Worm (Caenorhabditis elegans) whole organism, L1 larva: ENCODE results near the gene plg-1.
A peak's percentile ranks its signal among the peaks of the same experiment; 100 is the strongest.

Experiments used
- C04F5.9 ChIP-seq: sonication (generic microtip); optimal IDR thresholded peaks from 2 replicates; lab custom pipeline; 2016; ENCODE audit warnings: missing genetic modification characterization, missing compliant biosample characterization
- aha-1 ChIP-seq: fragments of 150-350 bp; optimal IDR thresholded peaks from 2 replicates; lab custom pipeline; 2014; ENCODE audit warnings: missing biosample characterization, missing genetic modification characterization
- alr-1 ChIP-seq: fragments of 200-800 bp; sonication (Bioruptor generic); optimal IDR thresholded peaks from 2 replicates; lab custom pipeline; 2018; ENCODE audit warnings: borderline replicate concordance, mild to moderate bottlenecking, missing genetic modification characterization, missing compliant biosample characterization
- ama-1 ChIP-seq: fragments of 150-350 bp; optimal IDR thresholded peaks from 2 replicates; lab custom pipeline; 2014
- ceh-88 ChIP-seq: fragments of 200-800 bp; sonication (Bioruptor generic); IDR thresholded peaks from 2 replicates; pipeline ENCODE4 v1.3.6; 2022; ENCODE audit warnings: missing genetic modification characterization, missing compliant biosample characterization
- dpl-1 ChIP-seq, 3 experiments: fragments of 150-350 bp in 2 of 3; sonication (generic microtip) in 1 of 3; optimal IDR thresholded peaks; 2 replicates each; lab custom pipeline; 2014 to 2017; ENCODE audit warnings: missing biosample characterization in 3 of 3, missing genetic modification characterization in 3 of 3, missing genetic modification reagents in 3 of 3
- dsc-1 ChIP-seq: sonication (generic microtip); optimal IDR thresholded peaks from 2 replicates; lab custom pipeline; 2016; ENCODE audit warnings: mild to moderate bottlenecking, missing genetic modification characterization, missing compliant biosample characterization
- efl-1 ChIP-seq, 4 experiments: fragments of 150-350 bp; optimal IDR thresholded peaks in 3 of 4; peaks in 1 of 4; 1 replicate in 1 of 4; 2 replicates in 3 of 4; lab custom pipeline; 2014; ENCODE audit warnings: missing biosample characterization in 2 of 4, missing genetic modification characterization in 2 of 4, missing genetic modification reagents in 2 of 4
- egl-13 ChIP-seq: sonication (generic microtip); optimal IDR thresholded peaks from 2 replicates; lab custom pipeline; 2016; ENCODE audit warnings: missing genotype, missing genetic modification reagents, missing genetic modification characterization, missing compliant biosample characterization
- fkh-10 ChIP-seq: sonication (generic microtip); optimal IDR thresholded peaks from 2 replicates; lab custom pipeline; 2017; ENCODE audit warnings: missing biosample characterization, missing genetic modification reagents, missing genetic modification characterization
- fkh-4 ChIP-seq: sonication (generic microtip); optimal IDR thresholded peaks from 2 replicates; lab custom pipeline; 2016; ENCODE audit warnings: missing compliant biosample characterization, missing genetic modification characterization, borderline replicate concordance
- fos-1 ChIP-seq: fragments of 150-350 bp; optimal IDR thresholded peaks from 2 replicates; lab custom pipeline; 2014; ENCODE audit warnings: missing biosample characterization, missing genetic modification characterization
- grh-1 ChIP-seq: fragments of 200-800 bp; sonication (Bioruptor generic); IDR thresholded peaks from 2 replicates; pipeline ENCODE4 v1.3.6; 2022; ENCODE audit warnings: missing genetic modification reagents, missing genetic modification characterization, missing compliant biosample characterization
- hlh-17 ChIP-seq: fragments of 200-800 bp; sonication (Bioruptor generic); optimal IDR thresholded peaks from 2 replicates; lab custom pipeline; 2018; ENCODE audit warnings: missing genetic modification characterization, mild to moderate bottlenecking, missing compliant biosample characterization, moderate library complexity, borderline replicate concordance
- hlh-4 ChIP-seq: sonication (generic microtip); optimal IDR thresholded peaks from 2 replicates; lab custom pipeline; 2016; ENCODE audit warnings: mild to moderate bottlenecking, missing genetic modification characterization, missing compliant biosample characterization
- hpl-2 ChIP-seq: fragments of 150-350 bp; optimal IDR thresholded peaks from 2 replicates; lab custom pipeline; 2014; ENCODE audit warnings: missing biosample characterization, missing genetic modification reagents, missing genetic modification characterization
- irx-1 ChIP-seq: sonication (generic microtip); optimal IDR thresholded peaks from 2 replicates; lab custom pipeline; 2016; ENCODE audit warnings: missing genetic modification characterization, missing compliant biosample characterization
- isw-1 ChIP-seq: fragments of 200-800 bp; sonication (Bioruptor generic); IDR thresholded peaks from 2 replicates; pipeline ENCODE4 v1.3.6; 2022; ENCODE audit warnings: missing genetic modification characterization, missing compliant biosample characterization
- lin-15B ChIP-seq: fragments of 150-350 bp; sonication (generic microtip); optimal IDR thresholded peaks from 3 replicates; lab custom pipeline; 2014; ENCODE audit warnings: missing biosample characterization, missing genetic modification characterization
- lin-39 ChIP-seq: fragments of 150-350 bp; optimal IDR thresholded peaks from 2 replicates; lab custom pipeline; 2014; ENCODE audit warnings: missing biosample characterization, missing genetic modification reagents, missing genetic modification characterization
- mdl-1 ChIP-seq, 2 experiments: fragments of 150-350 bp; optimal IDR thresholded peaks; 2 replicates each; lab custom pipeline; 2014 to 2017; ENCODE audit warnings: missing biosample characterization in 2 of 2, missing genetic modification characterization in 2 of 2, inconsistent platforms in 1 of 2
- mef-2 ChIP-seq: fragments of 150-350 bp; optimal IDR thresholded peaks from 2 replicates; lab custom pipeline; 2014; ENCODE audit warnings: missing biosample characterization, missing genetic modification characterization
- nhr-19 ChIP-seq: fragments of 200-800 bp; sonication (Bioruptor generic); conservative IDR thresholded peaks from 2 replicates; pipeline ENCODE4 v1.3.6; 2022; ENCODE audit warnings: missing genetic modification characterization, missing compliant biosample characterization
- nhr-20 ChIP-seq: sonication (generic microtip); optimal IDR thresholded peaks from 2 replicates; lab custom pipeline; 2016; ENCODE audit warnings: mild to moderate bottlenecking, missing genetic modification characterization, missing compliant biosample characterization
- nhr-28 ChIP-seq: fragments of 150-350 bp; optimal IDR thresholded peaks from 2 replicates; lab custom pipeline; 2014; ENCODE audit warnings: missing biosample characterization, missing genetic modification characterization
- nhr-47 ChIP-seq: sonication (generic microtip); optimal IDR thresholded peaks from 2 replicates; lab custom pipeline; 2016; ENCODE audit warnings: mild to moderate bottlenecking, missing genetic modification characterization, moderate library complexity, missing compliant biosample characterization
- nhr-76 ChIP-seq: sonication (generic microtip); optimal IDR thresholded peaks from 2 replicates; lab custom pipeline; 2017; ENCODE audit warnings: missing biosample characterization, missing genetic modification characterization
- nhr-77 ChIP-seq: fragments of 150-350 bp; optimal IDR thresholded peaks from 2 replicates; lab custom pipeline; 2014; ENCODE audit warnings: missing biosample characterization, missing genetic modification characterization
- nhr-85 ChIP-seq: sonication (generic microtip); peaks from one replicate; lab custom pipeline; 2016; ENCODE audit warnings: missing genetic modification characterization, inconsistent platforms, missing compliant biosample characterization
- nhr-90 ChIP-seq: sonication (generic microtip); optimal IDR thresholded peaks from 2 replicates; lab custom pipeline; 2016; ENCODE audit warnings: mild to moderate bottlenecking, missing genetic modification characterization, missing compliant biosample characterization; ENCODE audit not compliant: poor library complexity
- pag-3 ChIP-seq: sonication (generic microtip); optimal IDR thresholded peaks from 2 replicates; lab custom pipeline; 2017; ENCODE audit warnings: missing genetic modification characterization, mild to moderate bottlenecking, missing compliant biosample characterization, antibody characterized with exemption, borderline replicate concordance; ENCODE audit not compliant: insufficient read depth
- pax-3 ChIP-seq: fragments of 200-800 bp; sonication (Bioruptor generic); optimal IDR thresholded peaks from 2 replicates; lab custom pipeline; 2018; ENCODE audit warnings: mild to moderate bottlenecking, missing genetic modification characterization, moderate library complexity, missing compliant biosample characterization
- pqm-1 ChIP-seq: sonication (generic microtip); optimal IDR thresholded peaks from 3 replicates; lab custom pipeline; 2017; ENCODE audit warnings: missing biosample characterization, missing genetic modification characterization
- sptf-1 ChIP-seq: fragments of 150-350 bp; optimal IDR thresholded peaks from 2 replicates; lab custom pipeline; 2014; ENCODE audit warnings: missing biosample characterization, missing genetic modification characterization
- tlp-1 ChIP-seq: fragments of 150-350 bp; optimal IDR thresholded peaks from 2 replicates; lab custom pipeline; 2014; ENCODE audit warnings: missing biosample characterization, missing genetic modification characterization
- unc-86 ChIP-seq: sonication (generic microtip); optimal IDR thresholded peaks from 2 replicates; lab custom pipeline; 2016; ENCODE audit warnings: missing genetic modification characterization, missing compliant biosample characterization
- vab-15 ChIP-seq: sonication (generic microtip); optimal IDR thresholded peaks from 2 replicates; lab custom pipeline; 2017; ENCODE audit warnings: missing genotype, mild to moderate bottlenecking, missing genetic modification characterization, missing compliant biosample characterization
- xbp-1 ChIP-seq: sonication (generic microtip); optimal IDR thresholded peaks from 2 replicates; lab custom pipeline; 2016; ENCODE audit warnings: missing genetic modification characterization, missing compliant biosample characterization
- ztf-11 ChIP-seq, 2 experiments: sonication (generic microtip); optimal IDR thresholded peaks; 2 replicates each; lab custom pipeline; 2016 to 2017; ENCODE audit warnings: missing genetic modification characterization in 2 of 2, missing biosample characterization in 1 of 2, missing compliant biosample characterization in 1 of 2
- ztf-4 ChIP-seq: fragments of 150-350 bp; optimal IDR thresholded peaks from 2 replicates; lab custom pipeline; 2014; ENCODE audit warnings: missing biosample characterization, missing genetic modification characterization

plg-1 gene

ce11 chrIII:8867922-8868655 is 16.0 kb downstream of the plg-1 start (continued):
- no peak for TF ChIP-seq efl-1 (optimal IDR thresholded peaks at IDR 0.05; lab: Kevin White, UChicago)
- peak; percentile 5 to 86 for TF ChIP-seq efl-1 (GFP tag; optimal IDR thresholded peaks at IDR 0.05 in 1 of 2; lab: Kevin White, UChicago)
- TF ChIP-seq dpl-1 (GFP tag; optimal IDR thresholded peaks at IDR 0.05; lab: Kevin White, UChicago), result peak in 2 of 3 experiments; percentile 2 to 18
- TF ChIP-seq ztf-4 (tag; lab: Kevin White, UChicago), result no peak
- TF ChIP-seq dsc-1 (tag; lab: Kevin White, UChicago), result no peak
- TF ChIP-seq pqm-1 (tag; lab: Kevin White, UChicago), result peak; percentile 77
- no peak for TF ChIP-seq lin-39 (tag; lab: Kevin White, UChicago)
- no peak for TF ChIP-seq nhr-77
- no peak for TF ChIP-seq mef-2
- TF ChIP-seq fos-1 (tag; lab: Kevin White, UChicago), result no peak
- peak; percentile 24; the same call in 1 of the 2 replicates for TF ChIP-seq nhr-19
- no peak for TF ChIP-seq xbp-1 (tag; lab: Kevin White, UChicago)
- TF ChIP-seq nhr-85 (tag; lab: Kevin White, UChicago), result peak; percentile 82
- peak; percentile 40 for TF ChIP-seq nhr-90
- no peak for TF ChIP-seq tlp-1 (tag; lab: Kevin White, UChicago)
- TF ChIP-seq mdl-1 (tag; optimal IDR thresholded peaks at IDR 0.05; lab: Kevin White, UChicago), result peak in 1 of 2 experiments; percentile 6
- no peak for TF ChIP-seq hlh-17
- TF ChIP-seq isw-1 (GFP tag; lab: Robert Waterston, UW), result no peak
- no peak for TF ChIP-seq C04F5.9 (tag; lab: Kevin White, UChicago)
- TF ChIP-seq alr-1 (tag; lab: Kevin White, UChicago), result no peak
- TF ChIP-seq nhr-20, result peak; percentile 74
- no peak for TF ChIP-seq aha-1
- no peak for TF ChIP-seq nhr-76
- no peak for TF ChIP-seq fkh-4 (tag; lab: Kevin White, UChicago)
- TF ChIP-seq hpl-2, result peak; percentile 39
- no peak for TF ChIP-seq irx-1 (tag; lab: Kevin White, UChicago)
- no peak for TF ChIP-seq pax-3 (tag; lab: Kevin White, UChicago)
- TF ChIP-seq ceh-88 (GFP tag; lab: Robert Waterston, UW), result no peak
- TF ChIP-seq grh-1 (GFP tag; lab: Robert Waterston, UW), result no peak
- no peak for TF ChIP-seq pag-3
- TF ChIP-seq unc-86 (tag; lab: Kevin White, UChicago), result no peak
- no peak for TF ChIP-seq hlh-4 (tag; lab: Kevin White, UChicago)
- TF ChIP-seq ama-1 (lab: Kevin White, UChicago), result no peak

- TF ChIP-seq fkh-10 (GFP tag; lab: Kevin White, UChicago) (no peak), nhr-28 (tag; lab: Kevin White, UChicago) (no peak), egl-13 (tag; lab: Kevin White, UChicago) (no peak), nhr-47 (tag; lab: Kevin White, UChicago) (no peak), ztf-11 (tag; optimal IDR thresholded peaks at IDR 0.05; lab: Kevin White, UChicago) (no peak), xbp-1 (tag; lab: Kevin White, UChicago) (no peak), sptf-1 (no peak), vab-15 (tag; lab: Kevin White, UChicago) (no peak), ztf-4 (tag; lab: Kevin White, UChicago) (no peak), lin-15B (no peak), hpl-2 (no peak)
Observed at ce11 chrIII:8869663-8870062, 17.6 kb downstream of the plg-1 start.
